Worm (Caenorhabditis elegans) whole organism, L1 larva: Measurements from ENCODE around the gene F42F12.11.

ENCODE experiments used
- C04F5.9 ChIP-seq: sonication (generic microtip); optimal IDR thresholded peaks from 2 replicates; lab custom pipeline; 2016; ENCODE audit warnings: missing genetic modification characterization, missing compliant biosample characterization
- C16A3.4 ChIP-seq: fragments of 150-350 bp; optimal IDR thresholded peaks from 2 replicates; lab custom pipeline; 2014; ENCODE audit warnings: missing biosample characterization, missing genetic modification characterization
- C34B4.2 ChIP-seq: sonication (generic microtip); optimal IDR thresholded peaks from 2 replicates; lab custom pipeline; 2017; ENCODE audit warnings: mild to moderate bottlenecking, missing genetic modification characterization, missing compliant biosample characterization
- Y116A8C.19 ChIP-seq: sonication (generic microtip); optimal IDR thresholded peaks from 2 replicates; lab custom pipeline; 2016; ENCODE audit warnings: missing compliant biosample characterization, missing genetic modification characterization, borderline replicate concordance
- alr-1 ChIP-seq: fragments of 200-800 bp; sonication (Bioruptor generic); optimal IDR thresholded peaks from 2 replicates; lab custom pipeline; 2018; ENCODE audit warnings: borderline replicate concordance, mild to moderate bottlenecking, missing genetic modification characterization, missing compliant biosample characterization
- aly-2 ChIP-seq: fragments of 150-350 bp; optimal IDR thresholded peaks from 2 replicates; lab custom pipeline; 2014; ENCODE audit warnings: missing biosample characterization, missing genetic modification characterization
- ama-1 ChIP-seq: fragments of 150-350 bp; optimal IDR thresholded peaks from 2 replicates; lab custom pipeline; 2014
- blmp-1 ChIP-seq: fragments of 150-350 bp; optimal IDR thresholded peaks from 2 replicates; lab custom pipeline; 2014; ENCODE audit warnings: missing biosample characterization, missing genetic modification characterization
- ceh-63 ChIP-seq: fragments of 200-800 bp; sonication (Bioruptor generic); optimal IDR thresholded peaks from 2 replicates; lab custom pipeline; 2018; ENCODE audit warnings: mild to moderate bottlenecking, missing genetic modification characterization, missing compliant biosample characterization
- ceh-90 ChIP-seq: sonication (generic microtip); optimal IDR thresholded peaks from 2 replicates; lab custom pipeline; 2016; ENCODE audit warnings: missing genetic modification characterization, missing compliant biosample characterization
- ces-1 ChIP-seq: fragments of 150-350 bp; optimal IDR thresholded peaks from 2 replicates; lab custom pipeline; 2014; ENCODE audit warnings: missing biosample characterization, missing genetic modification reagents, missing genetic modification characterization
- efl-1 ChIP-seq, 4 experiments: fragments of 150-350 bp; optimal IDR thresholded peaks in 3 of 4; peaks in 1 of 4; 1 replicate in 1 of 4; 2 replicates in 3 of 4; lab custom pipeline; 2014; ENCODE audit warnings: missing biosample characterization in 2 of 4, missing genetic modification characterization in 2 of 4, missing genetic modification reagents in 2 of 4
- egl-13 ChIP-seq: sonication (generic microtip); optimal IDR thresholded peaks from 2 replicates; lab custom pipeline; 2016; ENCODE audit warnings: missing genotype, missing genetic modification reagents, missing genetic modification characterization, missing compliant biosample characterization
- elt-2 ChIP-seq: sonication (generic microtip); optimal IDR thresholded peaks from 2 replicates; lab custom pipeline; 2016; ENCODE audit warnings: missing genetic modification characterization, mild to moderate bottlenecking, inconsistent platforms, missing compliant biosample characterization, missing genetic modification reagents
- fkh-4 ChIP-seq: sonication (generic microtip); optimal IDR thresholded peaks from 2 replicates; lab custom pipeline; 2016; ENCODE audit warnings: missing compliant biosample characterization, missing genetic modification characterization, borderline replicate concordance
- fkh-8 ChIP-seq: sonication (generic microtip); optimal IDR thresholded peaks from 2 replicates; lab custom pipeline; 2016; ENCODE audit warnings: mild to moderate bottlenecking, missing genetic modification characterization, missing compliant biosample characterization
- grh-1 ChIP-seq: fragments of 200-800 bp; sonication (Bioruptor generic); IDR thresholded peaks from 2 replicates; pipeline ENCODE4 v1.3.6; 2022; ENCODE audit warnings: missing genetic modification reagents, missing genetic modification characterization, missing compliant biosample characterization
- hlh-17 ChIP-seq: fragments of 200-800 bp; sonication (Bioruptor generic); optimal IDR thresholded peaks from 2 replicates; lab custom pipeline; 2018; ENCODE audit warnings: missing genetic modification characterization, mild to moderate bottlenecking, missing compliant biosample characterization, moderate library complexity, borderline replicate concordance
- irx-1 ChIP-seq: sonication (generic microtip); optimal IDR thresholded peaks from 2 replicates; lab custom pipeline; 2016; ENCODE audit warnings: missing genetic modification characterization, missing compliant biosample characterization
- isw-1 ChIP-seq: fragments of 200-800 bp; sonication (Bioruptor generic); IDR thresholded peaks from 2 replicates; pipeline ENCODE4 v1.3.6; 2022; ENCODE audit warnings: missing genetic modification characterization, missing compliant biosample characterization
- lin-13 ChIP-seq: fragments of 150-350 bp; optimal IDR thresholded peaks from 2 replicates; lab custom pipeline; 2014; ENCODE audit warnings: missing biosample characterization, missing genetic modification reagents, missing genetic modification characterization
- lin-14 ChIP-seq: fragments of 200-800 bp; sonication (Bioruptor generic); optimal IDR thresholded peaks from 2 replicates; lab custom pipeline; 2018; ENCODE audit warnings: mild to moderate bottlenecking, missing genetic modification characterization, moderate library complexity, missing compliant biosample characterization
- lin-15B ChIP-seq: fragments of 150-350 bp; sonication (generic microtip); optimal IDR thresholded peaks from 3 replicates; lab custom pipeline; 2014; ENCODE audit warnings: missing biosample characterization, missing genetic modification characterization
- lin-39 ChIP-seq: fragments of 150-350 bp; optimal IDR thresholded peaks from 2 replicates; lab custom pipeline; 2014; ENCODE audit warnings: missing biosample characterization, missing genetic modification reagents, missing genetic modification characterization
- lir-3 ChIP-seq: sonication (generic microtip); optimal IDR thresholded peaks from 2 replicates; lab custom pipeline; 2016; ENCODE audit warnings: mild to moderate bottlenecking, missing genetic modification characterization, moderate library complexity, missing compliant biosample characterization; ENCODE audit not compliant: poor library complexity
- mab-9 ChIP-seq: fragments of 200-800 bp; sonication (Bioruptor generic); IDR thresholded peaks from 2 replicates; pipeline ENCODE4 v1.3.6; 2022; ENCODE audit warnings: missing genetic modification reagents, missing genetic modification characterization, missing compliant biosample characterization
- mep-1 ChIP-seq: fragments of 150-350 bp; optimal IDR thresholded peaks from 2 replicates; lab custom pipeline; 2014; ENCODE audit warnings: missing biosample characterization, missing genetic modification characterization
- nhr-19 ChIP-seq: fragments of 200-800 bp; sonication (Bioruptor generic); conservative IDR thresholded peaks from 2 replicates; pipeline ENCODE4 v1.3.6; 2022; ENCODE audit warnings: missing genetic modification characterization, missing compliant biosample characterization
- nhr-237 ChIP-seq: fragments of 150-350 bp; optimal IDR thresholded peaks from 2 replicates; lab custom pipeline; 2014; ENCODE audit warnings: missing biosample characterization, missing genetic modification characterization
- nhr-71 ChIP-seq: sonication (generic microtip); optimal IDR thresholded peaks from 2 replicates; lab custom pipeline; 2016; ENCODE audit warnings: mild to moderate bottlenecking, missing genetic modification characterization, moderate library complexity, missing compliant biosample characterization
- nhr-76 ChIP-seq: sonication (generic microtip); optimal IDR thresholded peaks from 2 replicates; lab custom pipeline; 2017; ENCODE audit warnings: missing biosample characterization, missing genetic modification characterization
- nhr-77 ChIP-seq: fragments of 150-350 bp; optimal IDR thresholded peaks from 2 replicates; lab custom pipeline; 2014; ENCODE audit warnings: missing biosample characterization, missing genetic modification characterization
- nhr-85 ChIP-seq: sonication (generic microtip); peaks from one replicate; lab custom pipeline; 2016; ENCODE audit warnings: missing genetic modification characterization, inconsistent platforms, missing compliant biosample characterization
- nhr-90 ChIP-seq: sonication (generic microtip); optimal IDR thresholded peaks from 2 replicates; lab custom pipeline; 2016; ENCODE audit warnings: mild to moderate bottlenecking, missing genetic modification characterization, missing compliant biosample characterization; ENCODE audit not compliant: poor library complexity
- pax-3 ChIP-seq: fragments of 200-800 bp; sonication (Bioruptor generic); optimal IDR thresholded peaks from 2 replicates; lab custom pipeline; 2018; ENCODE audit warnings: mild to moderate bottlenecking, missing genetic modification characterization, moderate library complexity, missing compliant biosample characterization
- pqm-1 ChIP-seq: sonication (generic microtip); optimal IDR thresholded peaks from 3 replicates; lab custom pipeline; 2017; ENCODE audit warnings: missing biosample characterization, missing genetic modification characterization
- rnt-1 ChIP-seq: sonication (generic microtip); optimal IDR thresholded peaks from 2 replicates; lab custom pipeline; 2016; ENCODE audit warnings: mild to moderate bottlenecking, missing genetic modification characterization, moderate library complexity, missing compliant biosample characterization
- snpc-4 ChIP-seq: fragments of 150-350 bp; optimal IDR thresholded peaks from 2 replicates; lab custom pipeline; 2014; ENCODE audit warnings: missing biosample characterization, missing genetic modification characterization
- snu-23 ChIP-seq: sonication (generic microtip); optimal IDR thresholded peaks from 2 replicates; lab custom pipeline; 2016; ENCODE audit warnings: missing genetic modification characterization, missing compliant biosample characterization
- sox-4 ChIP-seq: sonication (generic microtip); optimal IDR thresholded peaks from 2 replicates; lab custom pipeline; 2016; ENCODE audit warnings: missing genetic modification characterization, missing compliant biosample characterization
- sup-37 ChIP-seq: fragments of 200-800 bp; sonication (Bioruptor generic); optimal IDR thresholded peaks from 2 replicates; lab custom pipeline; 2018; ENCODE audit warnings: mild to moderate bottlenecking, missing genetic modification characterization, missing compliant biosample characterization
- tbx-2 ChIP-seq: sonication (generic microtip); optimal IDR thresholded peaks from 2 replicates; lab custom pipeline; 2016; ENCODE audit warnings: missing genetic modification characterization, missing compliant biosample characterization
- tlp-1 ChIP-seq: fragments of 150-350 bp; optimal IDR thresholded peaks from 2 replicates; lab custom pipeline; 2014; ENCODE audit warnings: missing biosample characterization, missing genetic modification characterization
- unc-130 ChIP-seq: fragments of 150-350 bp; optimal IDR thresholded peaks from 2 replicates; lab custom pipeline; 2017; ENCODE audit warnings: missing biosample characterization, missing genetic modification characterization, inconsistent platforms
- unc-30 ChIP-seq: sonication (generic microtip); optimal IDR thresholded peaks from 2 replicates; lab custom pipeline; 2017; ENCODE audit warnings: missing biosample characterization, missing genetic modification characterization
- unc-62 ChIP-seq: fragments of 150-350 bp; optimal IDR thresholded peaks from 2 replicates; lab custom pipeline; 2014; ENCODE audit warnings: missing biosample characterization, missing genetic modification reagents, missing genetic modification characterization
- unc-98 ChIP-seq: fragments of 200-800 bp; sonication (Bioruptor generic); IDR thresholded peaks from 2 replicates; pipeline ENCODE4 v1.3.6; 2022; ENCODE audit warnings: missing genetic modification characterization, missing compliant biosample characterization
- vab-15 ChIP-seq: sonication (generic microtip); optimal IDR thresholded peaks from 2 replicates; lab custom pipeline; 2017; ENCODE audit warnings: missing genotype, mild to moderate bottlenecking, missing genetic modification characterization, missing compliant biosample characterization
- xbp-1 ChIP-seq: sonication (generic microtip); optimal IDR thresholded peaks from 2 replicates; lab custom pipeline; 2016; ENCODE audit warnings: missing genetic modification characterization, missing compliant biosample characterization
- ztf-4 ChIP-seq: fragments of 150-350 bp; optimal IDR thresholded peaks from 2 replicates; lab custom pipeline; 2014; ENCODE audit warnings: missing biosample characterization, missing genetic modification characterization

Gene F42F12.11

ce11 chrX:12365388-12365787 is 18.6 kb downstream of the F42F12.11 start, which contains the start of gene F19H6.4:
TSS of gene F19H6.4 (plus strand) at chrX:12365688.
- TF ChIP-seq C34B4.2 (no peak), C16A3.4 (tag; lab: Kevin White, UChicago) (no peak), grh-1 (no peak), ceh-63 (GFP tag; lab: Kevin White, UChicago) (no peak), fkh-4 (tag; lab: Kevin White, UChicago) (no peak), lin-13 (GFP tag; lab: Kevin White, UChicago) (no peak), blmp-1 (no peak), C04F5.9 (tag; lab: Kevin White, UChicago) (no peak), pqm-1 (tag; lab: Kevin White, UChicago) (no peak), nhr-77 (tag; lab: Kevin White, UChicago) (no peak), isw-1 (GFP tag; lab: Robert Waterston, UW) (no peak)

- TF ChIP-seq unc-62 (no peak), ama-1 (lab: Kevin White, UChicago) (no peak), xbp-1 (tag; lab: Kevin White, UChicago) (no peak), fkh-4 (tag; lab: Kevin White, UChicago) (no peak), rnt-1 (peak; percentile 74), C16A3.4 (tag; lab: Kevin White, UChicago) (peak; percentile 41), nhr-85 (tag; lab: Kevin White, UChicago) (peak; percentile 43), nhr-237 (tag; lab: Kevin White, UChicago) (no peak), mab-9 (GFP tag; lab: Robert Waterston, UW) (0 out of 2 replicates have a peak, but pooled peaks have one; percentile 20), snpc-4 (tag; lab: Kevin White, UChicago) (no peak), lin-39 (tag; lab: Kevin White, UChicago) (no peak), alr-1 (tag; lab: Kevin White, UChicago) (no peak), nhr-19 (GFP tag; lab: Robert Waterston, UW) (peak; percentile 56), irx-1 (tag; lab: Kevin White, UChicago) (peak; percentile 22), nhr-90 (tag; lab: Kevin White, UChicago) (peak; percentile 17), C04F5.9 (tag; lab: Kevin White, UChicago) (no peak), sox-4 (tag; lab: Kevin White, UChicago) (no peak), Y116A8C.19 (tag; lab: Kevin White, UChicago) (no peak), elt-2 (tag; lab: Kevin White, UChicago) (no peak), nhr-76 (tag; lab: Kevin White, UChicago) (no peak), grh-1 (no peak), unc-130 (tag; lab: Kevin White, UChicago) (peak; percentile 29), lir-3 (tag; lab: Kevin White, UChicago) (no peak), lin-14 (GFP tag; lab: Kevin White, UChicago) (peak; percentile 42), unc-98 (GFP tag; lab: Robert Waterston, UW) (no peak), aly-2 (tag; lab: Kevin White, UChicago) (no peak), lin-15B (tag; lab: Kevin White, UChicago) (no peak), tlp-1 (tag; lab: Kevin White, UChicago) (no peak), sup-37 (GFP tag; lab: Kevin White, UChicago) (no peak), pax-3 (no peak), ceh-90 (tag; lab: Kevin White, UChicago) (no peak), ces-1 (GFP tag; lab: Kevin White, UChicago) (no peak), snu-23 (peak; percentile 73), egl-13 (tag; lab: Kevin White, UChicago) (no peak), hlh-17 (GFP tag; lab: Kevin White, UChicago) (no peak), ceh-63 (GFP tag; lab: Kevin White, UChicago) (no peak), mep-1 (tag; lab: Kevin White, UChicago) (peak; percentile 57), nhr-71 (tag; lab: Kevin White, UChicago) (peak; percentile 47), pqm-1 (tag; lab: Kevin White, UChicago) (no peak), efl-1 (optimal IDR thresholded peaks at IDR 0.05; lab: Kevin White, UChicago) (peak in 1 of 2 experiments; percentile 11), efl-1 (GFP tag; optimal IDR thresholded peaks at IDR 0.05 in 1 of 2; lab: Kevin White, UChicago) (no peak), blmp-1 (no peak), fkh-8 (tag; lab: Kevin White, UChicago) (no peak), unc-30 (tag; lab: Kevin White, UChicago) (no peak), vab-15 (tag; lab: Kevin White, UChicago) (no peak), tbx-2 (tag; lab: Kevin White, UChicago) (peak; percentile 26), ztf-4 (tag; lab: Kevin White, UChicago) (no peak)
Observed at ce11 chrX:12367498-12367897, 20.7 kb downstream of the F42F12.11 start.
